Worm (Caenorhabditis elegans): Measurements from ENCODE around the gene rpn-2.

DNA sequence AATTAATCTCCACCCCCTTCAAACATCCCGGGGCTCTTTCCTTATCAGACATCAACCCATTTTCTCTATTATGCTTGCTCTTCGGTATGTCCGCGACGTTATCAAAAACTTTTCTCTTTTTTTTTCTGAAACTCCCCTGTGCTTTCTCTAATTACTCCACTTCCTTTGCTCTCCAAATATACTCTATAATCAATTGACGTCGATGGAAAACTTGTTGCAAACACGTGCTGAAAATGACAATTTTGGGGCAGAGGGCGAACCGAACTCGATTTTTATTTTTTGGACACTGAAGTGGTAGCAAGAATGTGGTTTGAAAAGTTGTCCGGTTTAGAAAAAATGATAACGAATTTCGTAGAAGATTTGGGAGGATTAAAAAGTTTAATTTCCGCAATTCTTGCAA is 19.9 kb upstream of the rpn-2 start:
- TF ChIP-seq him-1 (tag; optimal IDR thresholded peaks at IDR 0.05) (no peak), W03F9.2 (tag; optimal IDR thresholded peaks at IDR 0.05) (no peak), dao-5 (tag; optimal IDR thresholded peaks at IDR 0.05) (no peak)
